Worm (Caenorhabditis elegans) whole organism, early embryonic: ENCODE data around the gene C15B12.9.

Experiments
- ama-1 ChIP-seq: fragments of 150-350 bp; optimal IDR thresholded peaks from 2 replicates; lab custom pipeline; 2014
- tbx-11 ChIP-seq: fragments of 200-800 bp; sonication (Bioruptor generic); IDR thresholded peaks from 2 replicates; pipeline ENCODE4 v1.3.6; 2022; ENCODE audit warnings: missing genetic modification characterization, missing compliant biosample characterization

ce11 chrX:6510627-6511026 is 42.0 kb downstream of the C15B12.9 start, which contains the start of gene ttr-36:
- TF ChIP-seq ama-1 (lab: Kevin White, UChicago) (no peak), tbx-11 (no peak)
